Worm (Caenorhabditis elegans): Measurements from ENCODE around the gene pst-1.
A peak's percentile ranks its signal among the peaks of the same experiment; 100 is the strongest.

pst-1 gene

ce11 chrV:5922236-5922635 is 21.0 kb upstream of the pst-1 start, which contains the start of gene srsx-18:
TSS of gene srsx-18 (plus strand) at chrV:5922536.
- TF ChIP-seq daf-8 (GFP tag; IDR thresholded peaks at IDR 0.05) (no peak), lin-29 (GFP tag; IDR thresholded peaks at IDR 0.05) (no peak), nhr-237 (tag; optimal IDR thresholded peaks at IDR 0.05) (no peak), lin-13 (GFP tag; optimal IDR thresholded peaks at IDR 0.05) (no peak), zfp-2 (tag; optimal IDR thresholded peaks at IDR 0.05) (no peak), snpc-4 (tag; optimal IDR thresholded peaks at IDR 0.05) (no peak)

- TF ChIP-seq ceh-28 (tag; optimal IDR thresholded peaks at IDR 0.05): no peak
- no peak for TF ChIP-seq dmd-9 (GFP tag; IDR thresholded peaks at IDR 0.05)
- TF ChIP-seq zfp-2 (tag; optimal IDR thresholded peaks at IDR 0.05): no peak
- TF ChIP-seq mxl-2 (GFP tag; conservative IDR thresholded peaks at IDR 0.05): no peak
- no peak for TF ChIP-seq madf-5 (GFP tag; IDR thresholded peaks at IDR 0.05)
- TF ChIP-seq ama-1 (optimal IDR thresholded peaks at IDR 0.05): no peak
- no peak for TF ChIP-seq nhr-48 (tag; optimal IDR thresholded peaks at IDR 0.05)
- TF ChIP-seq snpc-1.2 (GFP tag; IDR thresholded peaks at IDR 0.05): no peak
- TF ChIP-seq lsy-2 (tag; optimal IDR thresholded peaks at IDR 0.05): no peak
- no peak for TF ChIP-seq ceh-20 (GFP tag; IDR thresholded peaks at IDR 0.05)
- TF ChIP-seq hif-1 (tag; optimal IDR thresholded peaks at IDR 0.05): no peak
- TF ChIP-seq set-16 (GFP tag; IDR thresholded peaks at IDR 0.05): no peak
Observed at ce11 chrV:5927347-5927746, 15.9 kb upstream of the pst-1 start, which contains the start of gene srsx-17. TSS of gene srsx-17 (plus strand) at chrV:5927647.

- no peak for TF ChIP-seq set-16 (GFP tag; IDR thresholded peaks at IDR 0.05)
- TF ChIP-seq aha-1 (tag): peak; percentile 50
- no peak for TF ChIP-seq nhr-10 (tag; optimal IDR thresholded peaks at IDR 0.05)
Observed at ce11 chrV:5928006-5928405, 15.3 kb upstream of the pst-1 start.

- no peak for TF ChIP-seq daf-16 (GFP tag; optimal IDR thresholded peaks at IDR 0.05)
- TF ChIP-seq daf-16 (tag; optimal IDR thresholded peaks at IDR 0.05): peak; percentile 63
- no peak for TF ChIP-seq arid-1 (GFP tag; conservative IDR thresholded peaks at IDR 0.05)
- peak; percentile 31 for TF ChIP-seq nhr-77 (tag; optimal IDR thresholded peaks at IDR 0.05)
- TF ChIP-seq mes-2 (tag; optimal IDR thresholded peaks at IDR 0.05; ENCODE audit: poor library complexity, severe bottlenecking): no peak
- no peak for TF ChIP-seq nhr-48 (tag; optimal IDR thresholded peaks at IDR 0.05)
- no peak for TF ChIP-seq dmd-8 (GFP tag; IDR thresholded peaks at IDR 0.05)
- TF ChIP-seq rbr-2 (tag; optimal IDR thresholded peaks at IDR 0.05): no peak
- peak; percentile 25 for TF ChIP-seq dve-1 (tag; optimal IDR thresholded peaks at IDR 0.05; ENCODE audit: insufficient read depth)
- TF ChIP-seq nhr-28 (tag; optimal IDR thresholded peaks at IDR 0.05): peak; percentile 50
- TF ChIP-seq unc-130 (GFP tag; optimal IDR thresholded peaks at IDR 0.05): no peak
- TF ChIP-seq pqm-1 (tag; optimal IDR thresholded peaks at IDR 0.05): peak; percentile 52
- TF ChIP-seq ctbp-1 (GFP tag; IDR thresholded peaks at IDR 0.05): no peak
- no peak for TF ChIP-seq nhr-10 (tag; optimal IDR thresholded peaks at IDR 0.05)
- TF ChIP-seq Y75B8A.6 (GFP tag; IDR thresholded peaks at IDR 0.05): no peak
Observed at ce11 chrV:5930588-5930987, 12.7 kb upstream of the pst-1 start, which contains the start of gene galt-1. TSS of gene galt-1 (plus strand) at chrV:5930905.

- TF ChIP-seq hlh-11 (tag; optimal IDR thresholded peaks at IDR 0.05): no peak
- TF ChIP-seq lin-13 (GFP tag; optimal IDR thresholded peaks at IDR 0.05): no peak
- TF ChIP-seq mes-2 (tag; optimal IDR thresholded peaks at IDR 0.05; ENCODE audit: poor library complexity, severe bottlenecking): no peak
- TF ChIP-seq egl-27 (tag; optimal IDR thresholded peaks at IDR 0.05): no peak
- TF ChIP-seq nhr-10 (tag; optimal IDR thresholded peaks at IDR 0.05): no peak
- TF ChIP-seq nhr-111 (GFP tag; optimal IDR thresholded peaks at IDR 0.05): no peak
- TF ChIP-seq nhr-28 (tag; optimal IDR thresholded peaks at IDR 0.05): no peak
- TF ChIP-seq Y48G9A.11 (GFP tag; IDR thresholded peaks at IDR 0.05): no peak
- TF ChIP-seq spr-3 (GFP tag; optimal IDR thresholded peaks at IDR 0.05): no peak
- no peak for TF ChIP-seq fkh-10 (GFP tag; optimal IDR thresholded peaks at IDR 0.05)
- no peak for TF ChIP-seq F26F4.8 (GFP tag; conservative IDR thresholded peaks at IDR 0.05)
- TF ChIP-seq nhr-6 (tag; optimal IDR thresholded peaks at IDR 0.05): no peak
- TF ChIP-seq dmd-9 (GFP tag; IDR thresholded peaks at IDR 0.05): no peak
- TF ChIP-seq nhr-102 (tag; optimal IDR thresholded peaks at IDR 0.05): no peak
Observed at ce11 chrV:5936691-5937090, 6.6 kb upstream of the pst-1 start, which contains the start of the genes M03F8.5 and M03F8.7. TSS of gene M03F8.5 (minus strand) at chrV:5936791. TSS of gene M03F8.7 (plus strand) at chrV:5936939.
